Worm (Caenorhabditis elegans): ENCODE results near the gene gbh-2.

The gbh-2 gene

DNA sequence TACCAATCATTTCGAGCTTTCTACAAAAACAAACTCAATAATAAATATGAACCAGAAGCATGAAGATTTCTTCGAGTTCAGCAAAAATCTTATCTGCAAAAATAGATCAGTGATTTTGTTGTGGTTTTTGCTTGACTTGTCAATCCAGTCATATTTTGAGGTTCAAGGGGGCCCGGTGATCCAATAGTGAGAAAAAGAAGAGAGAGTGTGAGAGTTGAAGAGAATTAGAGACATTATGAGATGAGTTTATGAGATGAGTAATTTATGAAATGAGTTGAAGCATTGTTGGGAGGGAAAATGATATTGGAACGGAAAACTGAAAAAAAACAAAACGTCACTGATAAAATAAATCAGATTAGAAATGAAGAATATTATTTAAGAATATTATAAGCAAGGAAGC, 23.3 kb downstream of the gbh-2 start, which contains the start of gene T13H5.1:
Gene T13H5.1 (minus strand): TSS at position 101 of the 400 bp plus-strand sequence.
- TF ChIP-seq ztf-29 (GFP tag; IDR thresholded peaks at IDR 0.05) (no peak), ztf-23 (GFP tag; IDR thresholded peaks at IDR 0.05) (no peak), klf-2 (GFP tag; conservative IDR thresholded peaks at IDR 0.05) (no peak), cog-1 (tag; optimal IDR thresholded peaks at IDR 0.05) (no peak), T22C8.4 (GFP tag; IDR thresholded peaks at IDR 0.05) (no peak), flt-1 (GFP tag; IDR thresholded peaks at IDR 0.05) (no peak), tab-1 (GFP tag; IDR thresholded peaks at IDR 0.05) (no peak), med-1 (GFP tag; optimal IDR thresholded peaks at IDR 0.05; ENCODE audit: insufficient read depth) (no peak), ref-1 (GFP tag; conservative IDR thresholded peaks at IDR 0.05) (no peak)

- no peak for TF ChIP-seq flt-1 (GFP tag; IDR thresholded peaks at IDR 0.05)
- TF ChIP-seq med-1 (GFP tag; optimal IDR thresholded peaks at IDR 0.05; ENCODE audit: insufficient read depth), result no peak
- no peak for TF ChIP-seq klf-2 (GFP tag; conservative IDR thresholded peaks at IDR 0.05)
- TF ChIP-seq ztf-29 (GFP tag; IDR thresholded peaks at IDR 0.05), result no peak
- no peak for TF ChIP-seq T22C8.4 (GFP tag; IDR thresholded peaks at IDR 0.05)
- no peak for TF ChIP-seq tab-1 (GFP tag; IDR thresholded peaks at IDR 0.05)
- TF ChIP-seq ref-1 (GFP tag; conservative IDR thresholded peaks at IDR 0.05), result no peak
- TF ChIP-seq ztf-23 (GFP tag; IDR thresholded peaks at IDR 0.05), result no peak
Measured at ce11 chrII:8514729-8515128, 29.1 kb downstream of the gbh-2 start, which contains the start of gene ctg-2. ctg-2 (plus strand) TSS chrII:8515054.

DNA sequence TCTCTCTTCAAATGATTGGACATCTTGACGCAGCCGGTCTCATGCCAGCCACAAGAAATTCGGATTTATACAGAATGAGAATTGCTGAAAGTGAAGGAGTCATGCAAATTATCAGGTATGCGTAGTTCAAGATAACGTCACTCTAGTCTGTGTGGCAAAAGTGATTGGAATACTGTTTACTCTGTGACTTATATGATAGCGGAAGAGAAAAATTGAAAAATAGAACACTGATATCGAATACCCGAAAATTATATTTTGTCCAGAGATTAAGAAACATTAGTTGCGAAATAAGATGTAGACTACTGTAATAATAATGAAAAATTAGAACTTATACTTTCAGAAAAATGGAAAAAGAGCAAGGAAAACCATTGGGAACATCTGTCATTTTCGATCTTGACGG, 29.8 kb downstream of the gbh-2 start:
- TF ChIP-seq tab-1 (GFP tag; IDR thresholded peaks at IDR 0.05) (no peak), T22C8.4 (GFP tag; IDR thresholded peaks at IDR 0.05) (no peak), flt-1 (GFP tag; IDR thresholded peaks at IDR 0.05) (no peak), klf-2 (GFP tag; conservative IDR thresholded peaks at IDR 0.05) (no peak), med-1 (GFP tag; optimal IDR thresholded peaks at IDR 0.05; ENCODE audit: insufficient read depth) (no peak)

ce11 chrII:8516783-8517182, 31.1 kb downstream of the gbh-2 start, which contains the start of gene rnh-2:
rnh-2 (plus strand) TSS chrII:8517150.
- TF ChIP-seq ztf-29 (GFP tag; IDR thresholded peaks at IDR 0.05) (no peak), tab-1 (GFP tag; IDR thresholded peaks at IDR 0.05) (no peak), ztf-23 (GFP tag; IDR thresholded peaks at IDR 0.05) (peak; percentile 68), cog-1 (tag; optimal IDR thresholded peaks at IDR 0.05) (peak; percentile 60), klf-2 (GFP tag; conservative IDR thresholded peaks at IDR 0.05) (no peak), flt-1 (GFP tag; IDR thresholded peaks at IDR 0.05) (0 out of 2 replicates have a peak, but pooled peaks have one; percentile 54)

ce11 chrII:8518210-8518609, 32.5 kb downstream of the gbh-2 start, which contains the start of gene T13H5.8:
T13H5.8 (plus strand) TSS chrII:8518510.
- TF ChIP-seq med-1 (GFP tag; optimal IDR thresholded peaks at IDR 0.05; ENCODE audit: insufficient read depth) (no peak), T22C8.4 (GFP tag; IDR thresholded peaks at IDR 0.05) (no peak), flt-1 (GFP tag; IDR thresholded peaks at IDR 0.05) (no peak), tab-1 (GFP tag; IDR thresholded peaks at IDR 0.05) (no peak), cog-1 (tag; optimal IDR thresholded peaks at IDR 0.05) (no peak), ztf-23 (GFP tag; IDR thresholded peaks at IDR 0.05) (no peak), ref-1 (GFP tag; conservative IDR thresholded peaks at IDR 0.05) (no peak), ztf-29 (GFP tag; IDR thresholded peaks at IDR 0.05) (no peak), klf-2 (GFP tag; conservative IDR thresholded peaks at IDR 0.05) (no peak)

- TF ChIP-seq flt-1 (GFP tag; IDR thresholded peaks at IDR 0.05) (no peak), tab-1 (GFP tag; IDR thresholded peaks at IDR 0.05) (no peak), ref-1 (GFP tag; conservative IDR thresholded peaks at IDR 0.05) (no peak), T22C8.4 (GFP tag; IDR thresholded peaks at IDR 0.05) (no peak), ztf-29 (GFP tag; IDR thresholded peaks at IDR 0.05) (no peak), med-1 (GFP tag; optimal IDR thresholded peaks at IDR 0.05; ENCODE audit: insufficient read depth) (no peak), klf-2 (GFP tag; conservative IDR thresholded peaks at IDR 0.05) (no peak), cog-1 (tag; optimal IDR thresholded peaks at IDR 0.05) (no peak), ztf-23 (GFP tag; IDR thresholded peaks at IDR 0.05) (no peak)
Measured at ce11 chrII:8520625-8521024, 34.9 kb downstream of the gbh-2 start, which contains the start of gene cht-2. cht-2 (plus strand) TSS chrII:8520925.

- TF ChIP-seq ztf-23 (GFP tag; IDR thresholded peaks at IDR 0.05), result no peak
- TF ChIP-seq med-1 (GFP tag; optimal IDR thresholded peaks at IDR 0.05; ENCODE audit: insufficient read depth), result no peak
- no peak for TF ChIP-seq flt-1 (GFP tag; IDR thresholded peaks at IDR 0.05)
- TF ChIP-seq tab-1 (GFP tag; IDR thresholded peaks at IDR 0.05), result no peak
- TF ChIP-seq ref-1 (GFP tag; conservative IDR thresholded peaks at IDR 0.05), result no peak
- no peak for TF ChIP-seq klf-2 (GFP tag; conservative IDR thresholded peaks at IDR 0.05)
- TF ChIP-seq T22C8.4 (GFP tag; IDR thresholded peaks at IDR 0.05), result no peak
- no peak for TF ChIP-seq ztf-29 (GFP tag; IDR thresholded peaks at IDR 0.05)
- no peak for TF ChIP-seq cog-1 (tag; optimal IDR thresholded peaks at IDR 0.05)
Measured at ce11 chrII:8525133-8525736, 39.6 kb downstream of the gbh-2 start, which contains the start of the genes prp-9 and mrps-18B. prp-9 (minus strand) TSS chrII:8525396. mrps-18B (plus strand) TSS chrII:8525681.

DNA sequence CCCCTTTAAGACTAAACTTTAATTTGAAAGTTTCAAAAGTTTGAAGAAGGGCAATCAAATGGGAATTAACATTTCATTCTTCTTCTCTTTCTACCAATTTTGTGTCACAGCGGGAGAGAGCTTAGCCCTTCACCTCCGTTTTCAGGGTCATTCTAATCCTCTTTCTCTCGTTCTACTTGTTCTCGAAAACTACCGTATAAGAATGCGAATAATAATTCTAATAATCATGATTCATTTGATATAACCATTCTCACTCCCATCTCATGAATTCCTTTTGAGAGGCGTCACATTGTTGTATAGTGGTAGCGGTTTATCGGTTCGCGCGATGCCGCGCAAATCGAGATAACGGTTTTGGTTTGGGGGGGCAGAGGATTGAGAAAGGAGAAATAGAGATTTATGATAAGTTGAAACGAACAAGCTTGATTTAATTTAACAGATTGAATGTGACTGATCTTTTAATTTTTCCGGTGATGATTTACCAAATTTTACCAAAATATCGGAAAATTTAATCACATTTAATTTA, 43.6 kb downstream of the gbh-2 start:
- no peak for TF ChIP-seq ref-1 (GFP tag; conservative IDR thresholded peaks at IDR 0.05)
- TF ChIP-seq ztf-23 (GFP tag; IDR thresholded peaks at IDR 0.05), result no peak
- no peak for TF ChIP-seq flt-1 (GFP tag; IDR thresholded peaks at IDR 0.05)
- TF ChIP-seq ztf-29 (GFP tag; IDR thresholded peaks at IDR 0.05), result no peak
- TF ChIP-seq med-1 (GFP tag; optimal IDR thresholded peaks at IDR 0.05; ENCODE audit: insufficient read depth), result no peak
- no peak for TF ChIP-seq T22C8.4 (GFP tag; IDR thresholded peaks at IDR 0.05)
- TF ChIP-seq cog-1 (tag; optimal IDR thresholded peaks at IDR 0.05), result no peak
- TF ChIP-seq tab-1 (GFP tag; IDR thresholded peaks at IDR 0.05), result no peak
- TF ChIP-seq klf-2 (GFP tag; conservative IDR thresholded peaks at IDR 0.05), result no peak

ce11 chrII:8531181-8531759, 45.6 kb downstream of the gbh-2 start, which contains the start of gene gldi-7:
gldi-7 (minus strand) TSS chrII:8531222.
- no peak for TF ChIP-seq tab-1 (GFP tag; IDR thresholded peaks at IDR 0.05)
- TF ChIP-seq ztf-23 (GFP tag; IDR thresholded peaks at IDR 0.05), result no peak
- TF ChIP-seq flt-1 (GFP tag; IDR thresholded peaks at IDR 0.05), result no peak
- no peak for TF ChIP-seq ztf-29 (GFP tag; IDR thresholded peaks at IDR 0.05)
- no peak for TF ChIP-seq med-1 (GFP tag; optimal IDR thresholded peaks at IDR 0.05; ENCODE audit: insufficient read depth)

Measured in whole organism, midembryonic.